Worm (Caenorhabditis elegans) whole organism, L2 larva: ENCODE results near the gene C28G1.10.

ENCODE experiments used
- Y55F3AM.14 ChIP-seq: fragments of 200-800 bp; sonication (Bioruptor generic); optimal IDR thresholded peaks from 2 replicates; lab custom pipeline; 2018; ENCODE audit warnings: mild to moderate bottlenecking, missing genetic modification characterization, missing compliant biosample characterization
- elt-3 ChIP-seq: sonication (generic microtip); optimal IDR thresholded peaks from 2 replicates; lab custom pipeline; 2017; ENCODE audit warnings: missing biosample characterization, missing genetic modification characterization
- mdl-1 ChIP-seq, 2 experiments: fragments of 150-350 bp in 1 of 2; sonication (generic microtip) in 1 of 2; optimal IDR thresholded peaks; 2 replicates each; lab custom pipeline; 2017; ENCODE audit warnings: missing biosample characterization in 2 of 2, missing genetic modification characterization in 2 of 2
- nhr-25 ChIP-seq: fragments of 150-350 bp; sonication (generic microtip); optimal IDR thresholded peaks from 3 replicates; lab custom pipeline; 2014; ENCODE audit warnings: missing biosample characterization, missing genetic modification characterization
- nhr-77 ChIP-seq: fragments of 150-350 bp; optimal IDR thresholded peaks from 2 replicates; lab custom pipeline; 2014; ENCODE audit warnings: missing biosample characterization, missing genetic modification characterization
- unc-39 ChIP-seq: fragments of 150-350 bp; optimal IDR thresholded peaks from 2 replicates; lab custom pipeline; 2014; ENCODE audit warnings: missing biosample characterization, missing genetic modification characterization
- ztf-4 ChIP-seq: fragments of 150-350 bp; optimal IDR thresholded peaks from 2 replicates; lab custom pipeline; 2014; ENCODE audit warnings: missing biosample characterization, missing genetic modification characterization

DNA sequence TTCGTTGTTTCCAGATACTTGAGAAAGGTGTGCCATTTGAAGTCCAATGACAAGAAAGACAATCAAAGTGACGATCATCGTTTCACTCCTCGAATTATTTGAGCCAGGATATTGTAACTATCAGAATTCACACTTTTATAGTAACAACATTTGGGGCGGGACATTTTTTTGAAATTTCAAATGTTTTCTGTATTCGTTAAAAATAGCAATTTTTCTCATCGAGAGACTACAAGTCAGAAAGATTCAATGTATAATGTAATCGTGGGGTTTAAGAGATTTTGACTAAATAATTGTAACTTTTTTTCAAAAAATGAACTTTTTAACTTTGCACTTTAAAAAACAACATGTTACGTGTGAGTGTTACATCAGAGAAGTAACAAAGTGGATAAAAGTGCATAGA is 19.6 kb downstream of the C28G1.10 start, which contains the start of gene ins-9:
- TF ChIP-seq nhr-77, result no peak
- no peak for TF ChIP-seq elt-3 (tag; lab: Kevin White, UChicago)
- no peak for TF ChIP-seq mdl-1 (tag; optimal IDR thresholded peaks at IDR 0.05; lab: Kevin White, UChicago)
- TF ChIP-seq ztf-4 (tag; lab: Kevin White, UChicago), result no peak
- TF ChIP-seq Y55F3AM.14, result no peak
- TF ChIP-seq nhr-25, result no peak
- no peak for TF ChIP-seq unc-39 (tag; lab: Kevin White, UChicago)
